Worm (Caenorhabditis elegans) whole organism, L1 larva: ENCODE measurements around the gene nhr-201.
A peak's percentile ranks its signal among the peaks of the same experiment; 100 is the strongest.

Experiments
- dsc-1 ChIP-seq: sonication (generic microtip); optimal IDR thresholded peaks from 2 replicates; lab custom pipeline; 2016; ENCODE audit warnings: mild to moderate bottlenecking, missing genetic modification characterization, missing compliant biosample characterization
- elt-3 ChIP-seq, 6 experiments: fragments of 150-350 bp in 1 of 6; sonication (generic microtip); optimal IDR thresholded peaks; 2 replicates each; lab custom pipeline; 2017 to 2018; ENCODE audit warnings: missing biosample characterization in 6 of 6, missing genetic modification characterization in 6 of 6, inconsistent platforms in 1 of 6
- mdl-1 ChIP-seq, 2 experiments: fragments of 150-350 bp; optimal IDR thresholded peaks; 2 replicates each; lab custom pipeline; 2014 to 2017; ENCODE audit warnings: missing biosample characterization in 2 of 2, missing genetic modification characterization in 2 of 2, inconsistent platforms in 1 of 2
- nhr-237 ChIP-seq: fragments of 150-350 bp; optimal IDR thresholded peaks from 2 replicates; lab custom pipeline; 2014; ENCODE audit warnings: missing biosample characterization, missing genetic modification characterization
- pqm-1 ChIP-seq: sonication (generic microtip); optimal IDR thresholded peaks from 3 replicates; lab custom pipeline; 2017; ENCODE audit warnings: missing biosample characterization, missing genetic modification characterization

DNA sequence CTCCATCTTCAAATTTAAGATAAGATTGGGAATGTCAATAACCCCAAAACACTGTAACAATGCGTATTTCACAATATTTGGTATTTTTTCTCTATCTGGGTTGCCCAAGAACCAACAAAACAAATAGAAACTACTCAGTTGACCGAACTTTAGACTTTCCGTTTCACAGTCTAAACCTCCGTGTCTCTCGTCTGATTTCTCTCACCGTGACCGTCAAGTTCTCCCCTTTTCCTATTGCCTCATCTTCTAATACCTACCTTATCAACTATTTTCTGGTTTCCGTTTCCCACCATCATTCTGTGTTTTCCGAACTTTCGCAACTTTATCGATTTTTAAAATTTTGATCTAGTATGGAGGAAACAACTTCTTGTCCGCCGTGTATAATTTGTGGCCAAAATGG is 29.7 kb downstream of the nhr-201 start, which contains the start of gene nhr-131:
- TF ChIP-seq elt-3 (tag; optimal IDR thresholded peaks at IDR 0.05; lab: Kevin White, UChicago) (peak in 2 of 6 experiments; percentile 27 to 55), nhr-237 (tag; lab: Kevin White, UChicago) (no peak), pqm-1 (tag; lab: Kevin White, UChicago) (no peak), mdl-1 (tag; optimal IDR thresholded peaks at IDR 0.05; lab: Kevin White, UChicago) (peak in 1 of 2 experiments; percentile 30), dsc-1 (no peak)
